Fruit fly (Drosophila melanogaster): ENCODE results near the gene CG5895.

Gene CG5895

dm6 chr3L:16060806-16061600 is 25.7 kb downstream of the CG5895 start (continued):
- TF ChIP-seq CG32772 (GFP tag; IDR thresholded peaks at IDR 0.05) (peak; percentile 39; the same call in 1 of the 2 replicates), repo (GFP tag; optimal IDR thresholded peaks at IDR 0.05) (no peak), tna (GFP tag; IDR thresholded peaks at IDR 0.05; ENCODE audit: partially characterized antibody) (no peak), CG30431 (GFP tag; optimal IDR thresholded peaks at IDR 0.05) (peak; percentile 1), fd102C (GFP tag; optimal IDR thresholded peaks at IDR 0.05) (no peak), CG12104 (GFP tag; optimal IDR thresholded peaks at IDR 0.05) (peak; percentile 15), Opbp (GFP tag; IDR thresholded peaks at IDR 0.05; ENCODE audit: partially characterized antibody) (no peak), Nf-YB (GFP tag; optimal IDR thresholded peaks at IDR 0.05) (no peak), CG10979 (tag; optimal IDR thresholded peaks at IDR 0.05) (peak; percentile 75), Kr (GFP tag; optimal IDR thresholded peaks at IDR 0.05) (no peak), tll (GFP tag; optimal IDR thresholded peaks at IDR 0.05) (no peak), CG9932 (GFP tag; IDR thresholded peaks at IDR 0.05) (0 out of 2 replicates have a peak, but pooled peaks have one; percentile 31), dmrt11E (tag; optimal IDR thresholded peaks at IDR 0.05) (peak; percentile 45), her (GFP tag; optimal IDR thresholded peaks at IDR 0.05) (no peak), salm (tag; optimal IDR thresholded peaks at IDR 0.05) (peak; percentile 13), eve (GFP tag; optimal IDR thresholded peaks at IDR 0.05) (peak in 1 of 2 experiments; percentile 87), lov (optimal IDR thresholded peaks at IDR 0.05) (no peak), lov (GFP tag; IDR thresholded peaks at IDR 0.05) (no peak), ssp (GFP tag; IDR thresholded peaks at IDR 0.05) (no peak), HLHmδ (GFP tag; optimal IDR thresholded peaks at IDR 0.05) (no peak), B-H2 (GFP tag; optimal IDR thresholded peaks at IDR 0.05) (no peak), CG11085 (GFP tag; IDR thresholded peaks at IDR 0.05) (no peak), Hey (tag; optimal IDR thresholded peaks at IDR 0.05) (no peak), CG12659 (GFP tag; optimal IDR thresholded peaks at IDR 0.05) (peak; percentile 70), tin (GFP tag; optimal IDR thresholded peaks at IDR 0.05) (peak; percentile 22), ci (GFP tag; IDR thresholded peaks at IDR 0.05) (no peak), lola (GFP tag; optimal IDR thresholded peaks at IDR 0.05) (peak in 1 of 3 experiments; percentile 73), CG2678 (tag; optimal IDR thresholded peaks at IDR 0.05) (no peak), az2 (GFP tag; optimal IDR thresholded peaks at IDR 0.05) (peak; percentile 51), CG7357 (GFP tag; IDR thresholded peaks at IDR 0.05) (0 out of 3 replicates have a peak, but pooled peaks have one; percentile 16), CG3847 (GFP tag; IDR thresholded peaks at IDR 0.05) (0 out of 2 replicates have a peak, but pooled peaks have one; percentile 10), ab (GFP tag; optimal IDR thresholded peaks at IDR 0.05) (no peak), CG4424 (GFP tag; optimal IDR thresholded peaks at IDR 0.05) (peak; percentile 55), Atf-2 (GFP tag; optimal IDR thresholded peaks at IDR 0.05) (peak; percentile 20), CG4707 (GFP tag; optimal IDR thresholded peaks at IDR 0.05) (no peak), ham (GFP tag; IDR thresholded peaks at IDR 0.05) (0 out of 2 replicates have a peak, but pooled peaks have one; percentile 19), pho (GFP tag; optimal IDR thresholded peaks at IDR 0.05) (no peak), CG34376 (GFP tag; optimal IDR thresholded peaks at IDR 0.05) (no peak), CG2120 (GFP tag; optimal IDR thresholded peaks at IDR 0.05) (peak; percentile 47), CG17328 (GFP tag; IDR thresholded peaks at IDR 0.05) (no peak), CG33213 (GFP tag; optimal IDR thresholded peaks at IDR 0.05) (no peak), H15 (GFP tag; IDR thresholded peaks at IDR 0.05) (no peak), bcd (GFP tag; optimal IDR thresholded peaks at IDR 0.05) (no peak), Optix (GFP tag; IDR thresholded peaks at IDR 0.05) (no peak), wor (GFP tag; IDR thresholded peaks at IDR 0.05) (no peak), ap (GFP tag; IDR thresholded peaks at IDR 0.05) (no peak), CG4404 (GFP tag; IDR thresholded peaks at IDR 0.05) (no peak), lmd (GFP tag; IDR thresholded peaks at IDR 0.05) (peak; percentile 24; the same call in 1 of the 2 replicates), E2f2 (GFP tag; IDR thresholded peaks at IDR 0.05) (no peak; the same call in 1 of the 2 replicates)
